Worm (Caenorhabditis elegans): ENCODE measurements around the gene let-754.
A peak's percentile ranks its signal among the peaks of the same experiment; 100 is the strongest.

- no peak for TF ChIP-seq nhr-237 (tag; optimal IDR thresholded peaks at IDR 0.05)
- TF ChIP-seq ztf-11 (tag; optimal IDR thresholded peaks at IDR 0.05): no peak
- peak; percentile 85 for TF ChIP-seq skn-1 (tag; optimal IDR thresholded peaks at IDR 0.05)
- TF ChIP-seq pha-4 (tag; optimal IDR thresholded peaks at IDR 0.05): peak; percentile 96
- TF ChIP-seq lin-15B (tag; optimal IDR thresholded peaks at IDR 0.05): peak; percentile 95
- TF ChIP-seq fkh-10 (GFP tag; optimal IDR thresholded peaks at IDR 0.05): peak; percentile 54
- peak; percentile 85 for TF ChIP-seq R02D3.7 (tag; optimal IDR thresholded peaks at IDR 0.05)
- TF ChIP-seq nhr-23 (tag; optimal IDR thresholded peaks at IDR 0.05): peak; percentile 98
- no peak for TF ChIP-seq ZK546.5 (tag; optimal IDR thresholded peaks at IDR 0.05)
- TF ChIP-seq fos-1 (tag; optimal IDR thresholded peaks at IDR 0.05): no peak
- peak; percentile 97 for TF ChIP-seq lin-39 (tag; optimal IDR thresholded peaks at IDR 0.05)
- TF ChIP-seq nhr-11 (tag; optimal IDR thresholded peaks at IDR 0.05): peak; percentile 36
- TF ChIP-seq nhr-28 (tag; optimal IDR thresholded peaks at IDR 0.05): no peak
These were observed 20.2 kb upstream of the let-754 start, which contains the start of the genes eef-1B.1 and aco-2 for ce11 chrIII:7973201-7973767.

Measured in whole organism, L3 larva.